Fruit fly (Drosophila melanogaster) whole organism: ENCODE measurements around the gene epsilonCOP.

ENCODE experiments used
- Dll ChIP-seq: fragments of >200 bp; optimal IDR thresholded peaks from 2 replicates; lab custom pipeline; 2017
- EcR ChIP-seq, 2 experiments: fragments of >200 bp; optimal IDR thresholded peaks; 2 replicates each; lab custom pipeline; 2017; ENCODE audit warnings: missing biosample characterization in 2 of 2, missing genetic modification characterization in 2 of 2, missing genetic modification reagents in 2 of 2
- pan ChIP-seq: fragments of >200 bp; optimal IDR thresholded peaks from 2 replicates; lab custom pipeline; 2017
- psq ChIP-seq: fragments of >200 bp; optimal IDR thresholded peaks from 2 replicates; lab custom pipeline; 2017
- usp ChIP-seq: fragments of >200 bp; optimal IDR thresholded peaks from 2 replicates; lab custom pipeline; 2017; ENCODE audit warnings: missing biosample characterization, missing genetic modification characterization, mixed read lengths

DNA sequence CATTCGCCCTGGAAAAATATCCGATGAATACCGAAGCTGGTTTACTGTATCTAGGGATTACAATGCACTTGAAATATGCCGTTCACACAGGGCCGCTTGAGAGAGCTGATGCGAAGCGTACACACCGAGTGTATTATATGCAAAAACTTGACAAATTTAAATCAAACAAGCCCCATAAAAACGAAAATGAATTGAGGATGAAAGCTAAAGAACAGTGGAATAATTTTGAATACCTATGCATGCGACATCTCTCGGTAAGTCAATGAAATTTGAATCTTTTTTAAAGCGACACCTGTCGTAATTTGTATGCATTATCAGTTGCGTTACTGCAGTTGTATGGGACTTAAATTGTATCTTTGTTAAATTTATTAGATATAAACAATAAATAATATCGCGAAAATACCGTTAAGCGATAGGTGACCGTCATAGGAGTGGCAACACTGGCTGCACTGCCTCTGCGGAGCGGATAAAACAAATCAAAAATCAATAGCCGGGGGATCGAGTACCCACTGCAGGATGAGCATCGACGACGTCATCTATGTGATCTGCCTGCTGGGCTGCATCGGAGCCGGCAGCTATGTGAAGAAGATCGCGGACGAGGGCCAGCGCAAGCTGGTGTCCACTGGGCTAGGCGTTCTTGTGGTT lies 32.8 kb upstream of the epsilonCOP start, which contains the start of gene frj:
- no peak for TF ChIP-seq psq (lab: Kevin White, UChicago)
- no peak for TF ChIP-seq pan (lab: Kevin White, UChicago)
- no peak for TF ChIP-seq Dll
- no peak for TF ChIP-seq EcR (GFP tag; optimal IDR thresholded peaks at IDR 0.05; lab: Kevin White, UChicago)
- TF ChIP-seq usp (GFP tag; lab: Kevin White, UChicago): no peak
